Worm (Caenorhabditis elegans) whole organism, L4 larva: ENCODE measurements around the gene ndub-2.
A peak's percentile ranks its signal among the peaks of the same experiment; 100 is the strongest.

Source experiments
- D1046.2 ChIP-seq: fragments of 200-800 bp; sonication (Bioruptor generic); IDR thresholded peaks from 2 replicates; pipeline ENCODE4 v1.3.6; 2022; ENCODE audit warnings: missing genetic modification characterization, missing compliant biosample characterization
- F26F4.8 ChIP-seq: fragments of 200-800 bp; sonication (Bioruptor generic); conservative IDR thresholded peaks from 2 replicates; pipeline ENCODE4 v1.3.6; 2022; ENCODE audit warnings: missing genetic modification characterization, missing compliant biosample characterization
- aha-1 ChIP-seq: fragments of 150-350 bp; peaks from one replicate; lab custom pipeline; 2014; ENCODE audit warnings: missing biosample characterization, missing genetic modification characterization
- ama-1 ChIP-seq: fragments of 150-350 bp; optimal IDR thresholded peaks from 2 replicates; lab custom pipeline; 2014; ENCODE audit warnings: inconsistent platforms, mixed read lengths
- ceh-28 ChIP-seq: fragments of 150-350 bp; optimal IDR thresholded peaks from 2 replicates; lab custom pipeline; 2014; ENCODE audit warnings: missing biosample characterization, missing genetic modification reagents, missing genetic modification characterization
- ceh-62 ChIP-seq: sonication (generic microtip); optimal IDR thresholded peaks from 2 replicates; lab custom pipeline; 2017; ENCODE audit warnings: missing biosample characterization, missing genetic modification characterization
- ceh-82 ChIP-seq: sonication (generic microtip); optimal IDR thresholded peaks from 2 replicates; lab custom pipeline; 2017; ENCODE audit warnings: missing biosample characterization, missing genetic modification characterization
- cey-2 ChIP-seq: sonication (generic microtip); optimal IDR thresholded peaks from 3 replicates; lab custom pipeline; 2017; ENCODE audit warnings: missing genetic modification characterization, mild to moderate bottlenecking, missing compliant biosample characterization, antibody characterized with exemption, borderline replicate concordance; ENCODE audit not compliant: insufficient read depth
- ctbp-1 ChIP-seq: fragments of 200-800 bp; sonication (Bioruptor generic); IDR thresholded peaks from 2 replicates; pipeline ENCODE4 v1.3.6; 2022; ENCODE audit warnings: missing genetic modification reagents, missing genetic modification characterization, missing compliant biosample characterization
- daf-16 ChIP-seq, 3 experiments: sonication (generic microtip); optimal IDR thresholded peaks; 2 replicates each; lab custom pipeline; 2016 to 2017; ENCODE audit warnings: missing genetic modification characterization in 3 of 3, missing genetic modification reagents in 3 of 3, mild to moderate bottlenecking in 2 of 3, missing compliant biosample characterization in 2 of 3, missing biosample characterization in 1 of 3, moderate library complexity in 1 of 3
- daf-8 ChIP-seq: fragments of 200-800 bp; sonication (Bioruptor generic); IDR thresholded peaks from 2 replicates; pipeline ENCODE4 v1.3.6; 2022; ENCODE audit warnings: missing genetic modification characterization, missing compliant biosample characterization
- dve-1 ChIP-seq: sonication (generic microtip); optimal IDR thresholded peaks from 2 replicates; lab custom pipeline; 2017; ENCODE audit warnings: antibody characterized with exemption, mild to moderate bottlenecking, missing genetic modification characterization, missing compliant biosample characterization; ENCODE audit not compliant: insufficient read depth
- fkh-10 ChIP-seq: fragments of 150-350 bp; optimal IDR thresholded peaks from 2 replicates; lab custom pipeline; 2014; ENCODE audit warnings: missing biosample characterization, missing genetic modification reagents, missing genetic modification characterization
- hlh-11 ChIP-seq: fragments of 200-800 bp; sonication (Bioruptor generic); optimal IDR thresholded peaks from 2 replicates; lab custom pipeline; 2018; ENCODE audit warnings: mild to moderate bottlenecking, missing genetic modification characterization, missing compliant biosample characterization
- hlh-30 ChIP-seq: sonication (generic microtip); optimal IDR thresholded peaks from 2 replicates; lab custom pipeline; 2017; ENCODE audit warnings: antibody characterized with exemption, mild to moderate bottlenecking, missing genetic modification characterization, missing compliant biosample characterization; ENCODE audit not compliant: insufficient read depth
- jun-1 ChIP-seq: fragments of 150-350 bp; optimal IDR thresholded peaks from 2 replicates; lab custom pipeline; 2014; ENCODE audit warnings: missing biosample characterization, missing genetic modification reagents, missing genetic modification characterization
- lin-15B ChIP-seq: fragments of 150-350 bp; sonication (generic microtip); optimal IDR thresholded peaks from 3 replicates; lab custom pipeline; 2014; ENCODE audit warnings: missing biosample characterization, missing genetic modification characterization
- lir-3 ChIP-seq: sonication (generic microtip); optimal IDR thresholded peaks from 2 replicates; lab custom pipeline; 2016; ENCODE audit warnings: mild to moderate bottlenecking, missing genetic modification characterization, missing compliant biosample characterization
- mdl-1 ChIP-seq, 2 experiments: fragments of 150-350 bp in 1 of 2; sonication (generic microtip) in 1 of 2; optimal IDR thresholded peaks; 2 replicates each; lab custom pipeline; 2014 to 2017; ENCODE audit warnings: missing biosample characterization in 2 of 2, missing genetic modification characterization in 2 of 2
- mxl-3 ChIP-seq: fragments of 200-800 bp; sonication (Bioruptor generic); optimal IDR thresholded peaks from 2 replicates; lab custom pipeline; 2018; ENCODE audit warnings: mild to moderate bottlenecking, missing genetic modification characterization, missing compliant biosample characterization
- nhr-102 ChIP-seq: sonication (generic microtip); optimal IDR thresholded peaks from 2 replicates; lab custom pipeline; 2016; ENCODE audit warnings: mild to moderate bottlenecking, missing genetic modification characterization, moderate library complexity, missing compliant biosample characterization
- nhr-11 ChIP-seq: fragments of 150-350 bp; optimal IDR thresholded peaks from 2 replicates; lab custom pipeline; 2014; ENCODE audit warnings: missing biosample characterization, missing genetic modification characterization
- nhr-111 ChIP-seq: fragments of 200-800 bp; sonication (Bioruptor generic); optimal IDR thresholded peaks from 2 replicates; lab custom pipeline; 2018; ENCODE audit warnings: mild to moderate bottlenecking, missing genetic modification characterization, missing compliant biosample characterization
- nhr-25 ChIP-seq: sonication (generic microtip); optimal IDR thresholded peaks from 2 replicates; lab custom pipeline; 2017; ENCODE audit warnings: missing genetic modification characterization, mild to moderate bottlenecking, missing compliant biosample characterization, antibody characterized with exemption, moderate library complexity, borderline replicate concordance; ENCODE audit not compliant: insufficient read depth
- nhr-28 ChIP-seq: fragments of 150-350 bp; optimal IDR thresholded peaks from 2 replicates; lab custom pipeline; 2014; ENCODE audit warnings: missing biosample characterization, missing genetic modification characterization
- nhr-42 ChIP-seq: fragments of 200-800 bp; sonication (Bioruptor generic); IDR thresholded peaks from 2 replicates; pipeline ENCODE4 v1.3.6; 2022; ENCODE audit warnings: missing genetic modification characterization, missing compliant biosample characterization
- rbr-2 ChIP-seq: sonication (generic microtip); optimal IDR thresholded peaks from 2 replicates; lab custom pipeline; 2016; ENCODE audit warnings: missing genotype, missing genetic modification characterization, missing compliant biosample characterization
- saeg-2 ChIP-seq: fragments of 200-800 bp; sonication (Bioruptor generic); IDR thresholded peaks from 2 replicates; pipeline ENCODE4 v1.3.6; 2022; ENCODE audit warnings: missing genetic modification reagents, missing genetic modification characterization, missing compliant biosample characterization
- tag-97 ChIP-seq: fragments of 200-800 bp; sonication (Bioruptor generic); IDR thresholded peaks from 2 replicates; pipeline ENCODE4 v1.3.6; 2022; ENCODE audit warnings: missing genetic modification characterization, missing compliant biosample characterization
- unc-130 ChIP-seq: sonication (generic microtip); optimal IDR thresholded peaks from 2 replicates; lab custom pipeline; 2016; ENCODE audit warnings: missing genetic modification reagents, missing genetic modification characterization, missing compliant biosample characterization
- unc-62 ChIP-seq, 3 experiments: fragments of 150-350 bp in 1 of 3; sonication (generic microtip); optimal IDR thresholded peaks in 2 of 3; peaks in 1 of 3; 1 replicate in 1 of 3; 2 replicates in 2 of 3; lab custom pipeline; 2014 to 2017; ENCODE audit warnings: missing biosample characterization in 3 of 3, missing genetic modification characterization in 3 of 3, missing genetic modification reagents in 3 of 3, missing genotype in 1 of 3
- zag-1 ChIP-seq: fragments of 150-350 bp; optimal IDR thresholded peaks from 2 replicates; lab custom pipeline; 2014; ENCODE audit warnings: missing biosample characterization, missing genetic modification characterization
- zip-11 ChIP-seq: fragments of 200-800 bp; sonication (Bioruptor generic); IDR thresholded peaks from 2 replicates; pipeline ENCODE4 v1.3.6; 2022; ENCODE audit warnings: missing genetic modification characterization, missing compliant biosample characterization
- zip-2 ChIP-seq: fragments of 150-350 bp; optimal IDR thresholded peaks from 2 replicates; lab custom pipeline; 2014; ENCODE audit warnings: missing biosample characterization, missing genetic modification characterization
- ztf-7 ChIP-seq: fragments of 150-350 bp; optimal IDR thresholded peaks from 2 replicates; lab custom pipeline; 2014; ENCODE audit warnings: missing biosample characterization, missing genetic modification characterization

ndub-2 gene

ce11 chrII:9021625-9022024 is 25.5 kb downstream of the ndub-2 start:
- no peak for TF ChIP-seq nhr-25
- no peak for TF ChIP-seq nhr-42 (GFP tag; lab: Robert Waterston, UW)
- TF ChIP-seq F26F4.8 (GFP tag; lab: Robert Waterston, UW) = no peak
- peak in 1 of 2 experiments; percentile 96 for TF ChIP-seq unc-62 (GFP tag; optimal IDR thresholded peaks at IDR 0.05 in 1 of 2; lab: Kevin White, UChicago)
- TF ChIP-seq unc-62 (tag; optimal IDR thresholded peaks at IDR 0.05; lab: Kevin White, UChicago) = no peak
- no peak for TF ChIP-seq cey-2
- TF ChIP-seq rbr-2 = no peak
- no peak for TF ChIP-seq ctbp-1 (GFP tag; lab: Robert Waterston, UW)
- TF ChIP-seq jun-1 (tag; lab: Kevin White, UChicago) = no peak
- no peak for TF ChIP-seq nhr-102 (tag; lab: Kevin White, UChicago)

ce11 chrII:9024312-9024711 is 28.1 kb downstream of the ndub-2 start:
- TF ChIP-seq aha-1 (tag; lab: Kevin White, UChicago) = peak; percentile 93
- no peak for TF ChIP-seq ama-1 (lab: Kevin White, UChicago)
- TF ChIP-seq unc-62 (GFP tag; optimal IDR thresholded peaks at IDR 0.05 in 1 of 2; lab: Kevin White, UChicago) = peak in 1 of 2 experiments; percentile 40
- no peak for TF ChIP-seq unc-62 (tag; optimal IDR thresholded peaks at IDR 0.05; lab: Kevin White, UChicago)
- no peak for TF ChIP-seq nhr-11 (tag; lab: Kevin White, UChicago)
- no peak for TF ChIP-seq ceh-62 (tag; lab: Kevin White, UChicago)
- no peak for TF ChIP-seq mdl-1 (tag; optimal IDR thresholded peaks at IDR 0.05; lab: Kevin White, UChicago)
- no peak for TF ChIP-seq ceh-28 (tag; lab: Kevin White, UChicago)
- no peak for TF ChIP-seq nhr-111
- no peak for TF ChIP-seq hlh-11 (tag; lab: Kevin White, UChicago)
- TF ChIP-seq lin-15B (tag; lab: Kevin White, UChicago) = no peak

ce11 chrII:9026348-9026747 is 30.2 kb downstream of the ndub-2 start:
- TF ChIP-seq hlh-30 (tag; lab: Kevin White, UChicago) (no peak), unc-62 (GFP tag; optimal IDR thresholded peaks at IDR 0.05 in 1 of 2; lab: Kevin White, UChicago) (peak in 1 of 2 experiments; percentile 23), unc-62 (tag; optimal IDR thresholded peaks at IDR 0.05; lab: Kevin White, UChicago) (no peak)
- TF ChIP-seq, all 104 proteins: peak for 1

- TF ChIP-seq daf-16 (GFP tag; optimal IDR thresholded peaks at IDR 0.05; lab: Kevin White, UChicago) (no peak), daf-16 (tag; optimal IDR thresholded peaks at IDR 0.05; lab: Kevin White, UChicago) (no peak), nhr-28 (peak; percentile 26), mxl-3 (GFP tag; lab: Kevin White, UChicago) (peak; percentile 37), ceh-82 (tag; lab: Kevin White, UChicago) (no peak), hlh-30 (tag; lab: Kevin White, UChicago) (peak; percentile 36), dve-1 (peak; percentile 35)
- TF ChIP-seq, all 104 proteins: peak for 4
Measured at ce11 chrII:9028096-9028495, 31.9 kb downstream of the ndub-2 start.

ce11 chrII:9029218-9029672 is 33.1 kb downstream of the ndub-2 start, which contains the start of gene F37B12.1:
TSS of gene F37B12.1 (minus strand) at chrII:9029268.
- no peak for TF ChIP-seq unc-130 (GFP tag; lab: Kevin White, UChicago)
- TF ChIP-seq zag-1 (tag; lab: Kevin White, UChicago) = no peak
- peak; percentile 97 for TF ChIP-seq aha-1 (tag; lab: Kevin White, UChicago)
- TF ChIP-seq mdl-1 (tag; optimal IDR thresholded peaks at IDR 0.05; lab: Kevin White, UChicago) = peak in 1 of 2 experiments; percentile 15

ce11 chrII:9031891-9032290 is 35.7 kb downstream of the ndub-2 start:
- TF ChIP-seq nhr-28 (no peak), unc-62 (GFP tag; optimal IDR thresholded peaks at IDR 0.05 in 1 of 2; lab: Kevin White, UChicago) (peak in 1 of 2 experiments; percentile 81), unc-62 (tag; optimal IDR thresholded peaks at IDR 0.05; lab: Kevin White, UChicago) (no peak), hlh-30 (tag; lab: Kevin White, UChicago) (peak; percentile 1)

ce11 chrII:9033034-9033433 is 36.9 kb downstream of the ndub-2 start:
- TF ChIP-seq jun-1 (tag; lab: Kevin White, UChicago) = no peak
- TF ChIP-seq saeg-2 (GFP tag; lab: Robert Waterston, UW) = no peak
- TF ChIP-seq unc-130 (GFP tag; lab: Kevin White, UChicago) = no peak
- TF ChIP-seq fkh-10 (GFP tag; lab: Kevin White, UChicago) = no peak
- TF ChIP-seq cey-2 = no peak
- peak; percentile 31 for TF ChIP-seq hlh-11 (tag; lab: Kevin White, UChicago)
- TF ChIP-seq D1046.2 (GFP tag; lab: Robert Waterston, UW) = no peak
- TF ChIP-seq daf-8 (GFP tag; lab: Robert Waterston, UW) = no peak
- TF ChIP-seq nhr-11 (tag; lab: Kevin White, UChicago) = no peak
- TF ChIP-seq ztf-7 = no peak
- peak; percentile 51 for TF ChIP-seq nhr-28
- no peak for TF ChIP-seq zip-11 (GFP tag; lab: Robert Waterston, UW)
- TF ChIP-seq zip-2 (tag; lab: Kevin White, UChicago) = no peak
- no peak for TF ChIP-seq lir-3 (tag; lab: Kevin White, UChicago)
- peak; percentile 24 for TF ChIP-seq aha-1 (tag; lab: Kevin White, UChicago)
- TF ChIP-seq tag-97 (GFP tag; lab: Robert Waterston, UW) = no peak
- no peak for TF ChIP-seq ctbp-1 (GFP tag; lab: Robert Waterston, UW)
